Worm (Caenorhabditis elegans): ENCODE measurements around the gene srh-80.

ce11 chrV:247576-247975 is 27.8 kb downstream of the srh-80 start:
- TF ChIP-seq hnd-1 (tag; optimal IDR thresholded peaks at IDR 0.05) (no peak), hmbx-1 (tag; optimal IDR thresholded peaks at IDR 0.05) (no peak), ama-1 (optimal IDR thresholded peaks at IDR 0.05) (no peak), F13C5.2 (tag; optimal IDR thresholded peaks at IDR 0.05) (no peak), scrt-1 (GFP tag; IDR thresholded peaks at IDR 0.05) (no peak), flt-1 (GFP tag; IDR thresholded peaks at IDR 0.05) (no peak)
